Worm (Caenorhabditis elegans) whole organism, L3 larva: ENCODE results near the gene F19G12.11.

Experiments
- ceh-16 ChIP-seq: sonication (generic microtip); optimal IDR thresholded peaks from 2 replicates; lab custom pipeline; 2017; ENCODE audit warnings: missing biosample characterization, missing genetic modification characterization
- mdl-1 ChIP-seq: fragments of 150-350 bp; optimal IDR thresholded peaks from 2 replicates; lab custom pipeline; 2014; ENCODE audit warnings: missing biosample characterization, missing genetic modification characterization
- nhr-28 ChIP-seq: fragments of 150-350 bp; optimal IDR thresholded peaks from 2 replicates; lab custom pipeline; 2014; ENCODE audit warnings: missing biosample characterization, missing genetic modification characterization
- tbx-2 ChIP-seq: sonication (generic microtip); optimal IDR thresholded peaks from 2 replicates; lab custom pipeline; 2016; ENCODE audit warnings: mild to moderate bottlenecking, missing genetic modification characterization, missing compliant biosample characterization

- TF ChIP-seq tbx-2 (tag; lab: Kevin White, UChicago) (no peak), nhr-28 (no peak), ceh-16 (tag; lab: Kevin White, UChicago) (no peak), mdl-1 (tag; lab: Kevin White, UChicago) (no peak)
Observed at ce11 chrX:1464699-1465098, 38.4 kb upstream of the F19G12.11 start, which contains the start of gene D1005.6.
